Fruit fly (Drosophila melanogaster) Kc167 (cell line): Measurements from ENCODE around the gene polybromo.

Source experiments
- Myc ChIP-seq: fragments of >200 bp; optimal IDR thresholded peaks from 2 replicates; lab custom pipeline; 2017; ENCODE audit warnings: missing external identifiers
- Sin3A ChIP-seq: fragments of >200 bp; optimal IDR thresholded peaks from 2 replicates; lab custom pipeline; 2018; ENCODE audit warnings: missing external identifiers
- h ChIP-seq: fragments of >200 bp; optimal IDR thresholded peaks from 3 replicates; lab custom pipeline; 2018; ENCODE audit warnings: missing external identifiers
- insv ChIP-seq: fragments of >200 bp; optimal IDR thresholded peaks from 3 replicates; lab custom pipeline; 2018; ENCODE audit warnings: missing external identifiers
- ttk ChIP-seq: sonication (Bioruptor generic); optimal IDR thresholded peaks from 2 replicates; lab custom pipeline; 2017; ENCODE audit warnings: missing external identifiers

dm6 chr3R:24823061-24823460, 18.0 kb upstream of the polybromo start:
- no peak for TF ChIP-seq ttk (lab: Kevin White, UChicago)
- no peak for TF ChIP-seq Myc (lab: Kevin White, UChicago)
- TF ChIP-seq insv (lab: Kevin White, UChicago): no peak
- TF ChIP-seq h: no peak
- no peak for TF ChIP-seq Sin3A (lab: Kevin White, UChicago)
